Worm (Caenorhabditis elegans) whole organism, L3 larva: Measurements from ENCODE around the gene B0361.14.

Experiments used
- elt-3 ChIP-seq, 3 experiments: fragments of 150-350 bp in 1 of 3; sonication (generic microtip) in 2 of 3; optimal IDR thresholded peaks; 2 replicates in 2 of 3; 4 replicates in 1 of 3; lab custom pipeline; 2014 to 2017; ENCODE audit warnings: missing biosample characterization in 3 of 3, missing genetic modification characterization in 3 of 3
- fkh-10 ChIP-seq: sonication (generic microtip); optimal IDR thresholded peaks from 2 replicates; lab custom pipeline; 2017; ENCODE audit warnings: missing biosample characterization, missing genetic modification reagents, missing genetic modification characterization
- fkh-2 ChIP-seq: fragments of 150-350 bp; optimal IDR thresholded peaks from 2 replicates; lab custom pipeline; 2014; ENCODE audit warnings: missing biosample characterization, missing genetic modification reagents, missing genetic modification characterization
- fos-1 ChIP-seq: fragments of 150-350 bp; optimal IDR thresholded peaks from 2 replicates; lab custom pipeline; 2014; ENCODE audit warnings: missing biosample characterization, missing genetic modification characterization
- lin-15B ChIP-seq: fragments of 150-350 bp; optimal IDR thresholded peaks from 2 replicates; lab custom pipeline; 2014; ENCODE audit warnings: missing biosample characterization, missing genetic modification characterization
- nhr-11 ChIP-seq: fragments of 150-350 bp; optimal IDR thresholded peaks from 2 replicates; lab custom pipeline; 2014; ENCODE audit warnings: missing biosample characterization, missing genetic modification characterization
- nhr-28 ChIP-seq: fragments of 150-350 bp; optimal IDR thresholded peaks from 2 replicates; lab custom pipeline; 2014; ENCODE audit warnings: missing biosample characterization, missing genetic modification characterization
- nhr-77 ChIP-seq: fragments of 150-350 bp; optimal IDR thresholded peaks from 2 replicates; lab custom pipeline; 2014; ENCODE audit warnings: missing biosample characterization, missing genetic modification characterization
- pqm-1 ChIP-seq: fragments of 150-350 bp; optimal IDR thresholded peaks from 2 replicates; lab custom pipeline; 2017; ENCODE audit warnings: missing biosample characterization, missing genetic modification characterization, inconsistent platforms
- snpc-4 ChIP-seq: fragments of 150-350 bp; optimal IDR thresholded peaks from 2 replicates; lab custom pipeline; 2014; ENCODE audit warnings: missing biosample characterization, missing genetic modification characterization

DNA sequence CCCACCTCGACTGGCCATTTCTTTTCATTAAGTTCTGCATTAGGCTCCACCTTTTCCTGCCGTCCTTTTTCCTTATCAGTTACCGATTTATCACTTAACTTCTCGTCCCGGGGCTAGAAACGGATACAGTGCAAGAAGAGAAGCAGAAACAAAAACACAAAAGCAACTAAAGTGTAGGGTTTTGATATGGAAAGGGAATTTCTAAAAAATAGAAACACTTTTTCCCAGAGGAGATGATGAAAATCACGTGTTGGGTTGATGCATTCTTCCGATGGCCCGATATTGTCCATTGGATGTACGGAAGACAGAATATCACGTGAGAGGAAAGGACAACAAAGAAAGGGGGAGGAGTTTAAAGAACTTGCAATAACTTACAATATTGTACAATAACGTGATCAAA is 26.5 kb downstream of the B0361.14 start:
- TF ChIP-seq fkh-2, result no peak
- no peak for TF ChIP-seq fos-1 (tag; lab: Kevin White, UChicago)
- TF ChIP-seq nhr-77 (tag; lab: Kevin White, UChicago), result no peak
- no peak for TF ChIP-seq nhr-11 (tag; lab: Kevin White, UChicago)
- no peak for TF ChIP-seq nhr-28 (tag; lab: Kevin White, UChicago)
- TF ChIP-seq pqm-1 (tag; lab: Kevin White, UChicago), result peak; percentile 29
- TF ChIP-seq lin-15B, result no peak
- peak; percentile 14 to 71 (median 37) for TF ChIP-seq elt-3 (tag; optimal IDR thresholded peaks at IDR 0.05; lab: Kevin White, UChicago)
- no peak for TF ChIP-seq snpc-4 (tag; lab: Kevin White, UChicago)
- no peak for TF ChIP-seq fkh-10 (GFP tag; lab: Kevin White, UChicago)
